Fruit fly (Drosophila melanogaster) whole organism, embryonic: ENCODE measurements around the gene CG13056.

Experiments used
- Aef1 ChIP-seq: fragments of 200-800 bp; sonication (Bioruptor generic); IDR thresholded peaks from 3 replicates; pipeline ENCODE4 v1.3.6; 2022; ENCODE audit warnings: missing biosample characterization, missing genetic modification characterization
- CG10147 ChIP-seq: fragments of 200-800 bp; sonication (Bioruptor generic); optimal IDR thresholded peaks from 2 replicates; lab custom pipeline; 2019; ENCODE audit warnings: missing biosample characterization, mild to moderate bottlenecking, missing genetic modification characterization, moderate library complexity
- CG12236 ChIP-seq: fragments of 200-800 bp; sonication (Bioruptor generic); optimal IDR thresholded peaks from 2 replicates; lab custom pipeline; 2016; ENCODE audit warnings: missing biosample characterization, missing genetic modification characterization
- CG12299 ChIP-seq: fragments of 200-800 bp; sonication (Bioruptor generic); optimal IDR thresholded peaks from 2 replicates; lab custom pipeline; 2018; ENCODE audit warnings: missing biosample characterization, mild to moderate bottlenecking, missing genetic modification characterization
- CG12659 ChIP-seq: fragments of 200-800 bp; sonication (Bioruptor generic); optimal IDR thresholded peaks from 3 replicates; lab custom pipeline; 2017; ENCODE audit warnings: mild to moderate bottlenecking, missing biosample characterization, missing genetic modification reagents, missing genetic modification characterization
- CG13775 ChIP-seq: fragments of 200-800 bp; sonication (Bioruptor generic); optimal IDR thresholded peaks from 3 replicates; lab custom pipeline; 2017; ENCODE audit warnings: missing biosample characterization, mild to moderate bottlenecking, missing genetic modification characterization
- CG1602 ChIP-seq: fragments of 200-800 bp; sonication (Bioruptor generic); optimal IDR thresholded peaks from 3 replicates; lab custom pipeline; 2016; ENCODE audit warnings: missing biosample characterization, missing genetic modification characterization
- CG17186 ChIP-seq: fragments of 200-800 bp; sonication (Bioruptor generic); optimal IDR thresholded peaks from 3 replicates; lab custom pipeline; 2017; ENCODE audit warnings: missing biosample characterization, missing genetic modification reagents, missing genetic modification characterization
- CG1832 ChIP-seq: fragments of 200-800 bp; sonication (Bioruptor generic); optimal IDR thresholded peaks from 2 replicates; lab custom pipeline; 2017; ENCODE audit warnings: missing biosample characterization, mild to moderate bottlenecking, missing genetic modification characterization, inconsistent platforms
- CG2116 ChIP-seq: fragments of 200-800 bp; sonication (Bioruptor generic); optimal IDR thresholded peaks from 3 replicates; lab custom pipeline; 2018; ENCODE audit warnings: missing biosample characterization, mild to moderate bottlenecking, missing genetic modification characterization
- CG2120 ChIP-seq: fragments of 200-800 bp; sonication (Bioruptor generic); optimal IDR thresholded peaks from 3 replicates; lab custom pipeline; 2016; ENCODE audit warnings: missing biosample characterization, missing genetic modification characterization
- CG2712 ChIP-seq: fragments of 200-800 bp; optimal IDR thresholded peaks from 3 replicates; lab custom pipeline; 2019; ENCODE audit warnings: missing biosample characterization, mild to moderate bottlenecking, missing genetic modification characterization, moderate library complexity
- CG31441 ChIP-seq: fragments of 200-800 bp; sonication (Bioruptor generic); IDR thresholded peaks from 2 replicates; pipeline ENCODE4 v1.3.6; 2022; ENCODE audit warnings: missing biosample characterization, missing genetic modification characterization
- CG32772 ChIP-seq: fragments of 200-800 bp; sonication (Bioruptor generic); IDR thresholded peaks from 2 replicates; pipeline ENCODE4 v1.3.6; 2022; ENCODE audit warnings: missing biosample characterization, missing genetic modification characterization
- CG4424 ChIP-seq: fragments of 200-800 bp; sonication (Bioruptor generic); optimal IDR thresholded peaks from 3 replicates; lab custom pipeline; 2016; ENCODE audit warnings: missing biosample characterization, missing genetic modification characterization
- CG6272 ChIP-seq: fragments of 200-800 bp; sonication (Bioruptor generic); IDR thresholded peaks from 2 replicates; pipeline ENCODE4 v1.3.6; 2022; ENCODE audit warnings: missing biosample characterization, missing genetic modification characterization
- CG6791 ChIP-seq: fragments of 200-800 bp; sonication (Bioruptor generic); IDR thresholded peaks from 3 replicates; pipeline ENCODE4 v1.3.6; 2022; ENCODE audit warnings: missing biosample characterization, missing genetic modification characterization; ENCODE audit not compliant: partially characterized antibody
- CG7271 ChIP-seq: fragments of 200-800 bp; sonication (Bioruptor generic); optimal IDR thresholded peaks from 2 replicates; lab custom pipeline; 2018; ENCODE audit warnings: missing biosample characterization, mild to moderate bottlenecking, missing genetic modification characterization, moderate library complexity
- CG7372 ChIP-seq: fragments of 200-800 bp; sonication (Bioruptor generic); IDR thresholded peaks from 2 replicates; pipeline ENCODE4 v1.3.6; 2022; ENCODE audit warnings: missing biosample characterization, missing genetic modification characterization
- CG8944 ChIP-seq: fragments of 200-800 bp; sonication (Bioruptor generic); optimal IDR thresholded peaks from 3 replicates; lab custom pipeline; 2016; ENCODE audit warnings: missing biosample characterization, missing genetic modification characterization
- CG9817 ChIP-seq: fragments of 200-800 bp; sonication (Bioruptor generic); optimal IDR thresholded peaks from 2 replicates; lab custom pipeline; 2018; ENCODE audit warnings: missing biosample characterization, mild to moderate bottlenecking, missing genetic modification characterization, moderate library complexity
- CoRest ChIP-seq: fragments of 200-800 bp; sonication (Bioruptor generic); optimal IDR thresholded peaks from 3 replicates; lab custom pipeline; 2018; ENCODE audit warnings: missing biosample characterization, mild to moderate bottlenecking, missing genetic modification characterization, moderate library complexity
- Eip74EF ChIP-seq, 2 experiments: fragments of 200-800 bp in 1 of 2; fragments of >200 bp in 1 of 2; sonication (Bioruptor generic) in 1 of 2; optimal IDR thresholded peaks; 2 replicates each; lab custom pipeline; 2017 to 2019; ENCODE audit warnings: missing biosample characterization in 2 of 2, missing genetic modification characterization in 2 of 2, mild to moderate bottlenecking in 1 of 2, moderate library complexity in 1 of 2
- Ets65A ChIP-seq: fragments of 200-800 bp; sonication (Bioruptor generic); peaks from one replicate; lab custom pipeline; 2016; ENCODE audit warnings: missing biosample characterization, missing genetic modification characterization
- H2.0 ChIP-seq: fragments of 200-800 bp; sonication (Bioruptor generic); IDR thresholded peaks from 2 replicates; pipeline ENCODE4 v1.3.6; 2022; ENCODE audit warnings: missing biosample characterization, missing genetic modification characterization
- Lhr ChIP-seq: fragments of 200-800 bp; sonication (Bioruptor generic); optimal IDR thresholded peaks from 3 replicates; lab custom pipeline; 2017; ENCODE audit warnings: mild to moderate bottlenecking, missing biosample characterization, missing genetic modification reagents, missing genetic modification characterization
- MESR4 ChIP-seq: fragments of 200-800 bp; sonication (Bioruptor generic); optimal IDR thresholded peaks from 2 replicates; lab custom pipeline; 2018; ENCODE audit warnings: missing biosample characterization, mild to moderate bottlenecking, missing genetic modification characterization, moderate library complexity
- Rfx ChIP-seq: fragments of 200-800 bp; sonication (Bioruptor generic); IDR thresholded peaks from 2 replicates; pipeline ENCODE4 v1.3.6; 2022; ENCODE audit warnings: missing biosample characterization, missing genetic modification characterization
- Tbp ChIP-seq: fragments of >200 bp; optimal IDR thresholded peaks from 2 replicates; lab custom pipeline; 2018; ENCODE audit warnings: missing biosample characterization, missing genetic modification characterization
- Xrp1 ChIP-seq: fragments of 200-800 bp; sonication (Bioruptor generic); IDR thresholded peaks from 2 replicates; pipeline ENCODE4 v1.3.6; 2022; ENCODE audit warnings: missing biosample characterization, missing genetic modification characterization
- ab ChIP-seq: fragments of 200-800 bp; sonication (Bioruptor generic); optimal IDR thresholded peaks from 2 replicates; lab custom pipeline; 2016; ENCODE audit warnings: missing biosample characterization, missing genetic modification characterization
- chif ChIP-seq, 2 experiments: fragments of 200-800 bp; sonication (Bioruptor generic); optimal IDR thresholded peaks; 3 replicates each; lab custom pipeline; 2016; ENCODE audit warnings: missing biosample characterization in 2 of 2, missing genetic modification characterization in 2 of 2
- crol ChIP-seq: fragments of 200-800 bp; sonication (Bioruptor generic); IDR thresholded peaks from 2 replicates; pipeline ENCODE4 v1.3.6; 2022; ENCODE audit warnings: missing biosample characterization, missing genetic modification characterization
- dmrt11E ChIP-seq: fragments of 200-800 bp; sonication (Bioruptor generic); optimal IDR thresholded peaks from 3 replicates; lab custom pipeline; 2018; ENCODE audit warnings: missing biosample characterization, mild to moderate bottlenecking, missing genetic modification characterization, moderate library complexity
- en ChIP-seq: fragments of 200-800 bp; sonication (Bioruptor generic); optimal IDR thresholded peaks from 2 replicates; lab custom pipeline; 2016; ENCODE audit warnings: missing biosample characterization, missing genetic modification characterization
- esg ChIP-seq: fragments of 200-800 bp; sonication (Bioruptor generic); conservative IDR thresholded peaks from 2 replicates; pipeline ENCODE4 v1.3.6; 2022; ENCODE audit warnings: missing biosample characterization, missing genetic modification characterization
- eve ChIP-seq, 2 experiments: fragments of >200 bp; optimal IDR thresholded peaks; 2 replicates each; lab custom pipeline; 2017; ENCODE audit warnings: missing biosample characterization in 2 of 2, missing genetic modification characterization in 2 of 2
- gsb-n ChIP-seq: fragments of 200-800 bp; sonication (Bioruptor generic); optimal IDR thresholded peaks from 3 replicates; lab custom pipeline; 2018; ENCODE audit warnings: missing biosample characterization, mild to moderate bottlenecking, missing genetic modification characterization
- hth ChIP-seq: fragments of >200 bp; optimal IDR thresholded peaks from 2 replicates; lab custom pipeline; 2017; ENCODE audit warnings: inconsistent platforms
- kah ChIP-seq: fragments of 200-800 bp; sonication (Bioruptor generic); optimal IDR thresholded peaks from 2 replicates; lab custom pipeline; 2018; ENCODE audit warnings: missing biosample characterization, mild to moderate bottlenecking, missing genetic modification characterization
- ken ChIP-seq: fragments of 200-800 bp; sonication (Bioruptor generic); IDR thresholded peaks from 3 replicates; pipeline ENCODE4 v1.3.6; 2022; ENCODE audit warnings: missing biosample characterization, missing genetic modification characterization
- maf-S ChIP-seq: fragments of 200-800 bp; sonication (Bioruptor generic); optimal IDR thresholded peaks from 2 replicates; lab custom pipeline; 2016; ENCODE audit warnings: missing biosample characterization, missing genetic modification characterization
- mam ChIP-seq: fragments of 200-800 bp; sonication (Bioruptor generic); optimal IDR thresholded peaks from 3 replicates; lab custom pipeline; 2016; ENCODE audit warnings: missing biosample characterization, missing genetic modification characterization
- nerfin-1 ChIP-seq: fragments of 200-800 bp; sonication (Bioruptor generic); optimal IDR thresholded peaks from 3 replicates; lab custom pipeline; 2019; ENCODE audit warnings: missing biosample characterization, mild to moderate bottlenecking, missing genetic modification characterization, moderate library complexity
- nerfin-2 ChIP-seq: fragments of 200-800 bp; sonication (Bioruptor generic); IDR thresholded peaks from 2 replicates; pipeline ENCODE4 v1.3.6; 2022; ENCODE audit warnings: missing biosample characterization, missing genetic modification characterization; ENCODE audit not compliant: partially characterized antibody
- nmo ChIP-seq: fragments of 200-800 bp; sonication (Bioruptor generic); optimal IDR thresholded peaks from 2 replicates; lab custom pipeline; 2018; ENCODE audit warnings: missing biosample characterization, mild to moderate bottlenecking, missing genetic modification characterization, moderate library complexity
- otp ChIP-seq: fragments of 200-800 bp; sonication (Bioruptor generic); IDR thresholded peaks from 3 replicates; pipeline ENCODE4, ENCODE4 v1.3.6; 2022; ENCODE audit warnings: missing biosample characterization, missing genetic modification characterization
- p53 ChIP-seq: fragments of 200-800 bp; sonication (Bioruptor generic); optimal IDR thresholded peaks from 2 replicates; lab custom pipeline; 2016; ENCODE audit warnings: missing biosample characterization, missing genetic modification characterization
- pnt ChIP-seq: fragments of 200-800 bp; sonication (Bioruptor generic); optimal IDR thresholded peaks from 3 replicates; lab custom pipeline; 2016; ENCODE audit warnings: missing biosample characterization, missing genetic modification characterization
- row ChIP-seq: fragments of 200-800 bp; sonication (Bioruptor generic); IDR thresholded peaks from 3 replicates; pipeline ENCODE4 v1.3.6; 2022; ENCODE audit warnings: missing biosample characterization, missing genetic modification characterization
- tin ChIP-seq: fragments of 200-800 bp; sonication (Bioruptor generic); optimal IDR thresholded peaks from 3 replicates; lab custom pipeline; 2016; ENCODE audit warnings: missing biosample characterization, missing genetic modification characterization
- zfh1 ChIP-seq: fragments of 200-800 bp; sonication (Bioruptor generic); IDR thresholded peaks from 3 replicates; pipeline ENCODE4 v1.3.6; 2022; ENCODE audit warnings: missing biosample characterization, missing genetic modification characterization

CG13056 gene

dm6 chr3L:16286258-16286657 is 46.9 kb upstream of the CG13056 start (continued):
- no peak for TF ChIP-seq CG17186 (GFP tag; lab: Kevin White, UChicago)
- TF ChIP-seq CG8944 (GFP tag; lab: Kevin White, UChicago) = no peak
- no peak for TF ChIP-seq CG12299 (tag; lab: Kevin White, UChicago)
- TF ChIP-seq CG12236 (GFP tag; lab: Kevin White, UChicago) = no peak
- no peak for TF ChIP-seq mam (GFP tag; lab: Kevin White, UChicago)
- TF ChIP-seq Aef1 (GFP tag; lab: Robert Waterston, UW) = 0 out of 3 replicates have a peak, but pooled peaks have one; percentile 10
- peak; percentile 3 for TF ChIP-seq pnt (GFP tag; lab: Kevin White, UChicago)
- no peak for TF ChIP-seq chif (GFP tag; optimal IDR thresholded peaks at IDR 0.05; lab: Kevin White, UChicago)
- TF ChIP-seq CG2116 (GFP tag; lab: Kevin White, UChicago) = no peak
- TF ChIP-seq hth (lab: Kevin White, UChicago) = no peak
- TF ChIP-seq Rfx (GFP tag; lab: Robert Waterston, UW) = no peak
- no peak for TF ChIP-seq CG4424 (GFP tag; lab: Kevin White, UChicago)
- no peak for TF ChIP-seq CG10147
- TF ChIP-seq Xrp1 (GFP tag; lab: Robert Waterston, UW) = no peak
- TF ChIP-seq Eip74EF (GFP tag; optimal IDR thresholded peaks at IDR 0.05; lab: Kevin White, UChicago) = peak in 1 of 2 experiments; percentile 51
- no peak for TF ChIP-seq H2.0 (GFP tag; lab: Robert Waterston, UW)
- no peak for TF ChIP-seq CG6272 (GFP tag; lab: Robert Waterston, UW)
- TF ChIP-seq CG1832 = no peak
- no peak for TF ChIP-seq en (GFP tag; lab: Kevin White, UChicago)
- 0 out of 2 replicates have a peak, but pooled peaks have one; percentile 29 for TF ChIP-seq CG31441 (GFP tag; lab: Robert Waterston, UW)
- no peak for TF ChIP-seq Lhr (GFP tag; lab: Kevin White, UChicago)
- TF ChIP-seq CG7372 (GFP tag; lab: Robert Waterston, UW) = no peak
- peak; percentile 16 for TF ChIP-seq CoRest (tag; lab: Kevin White, UChicago)
- no peak for TF ChIP-seq ab (GFP tag; lab: Kevin White, UChicago)
- no peak for TF ChIP-seq CG9817
- TF ChIP-seq MESR4 (GFP tag; lab: Kevin White, UChicago) = no peak
- no peak for TF ChIP-seq Tbp (GFP tag; lab: Kevin White, UChicago)
- no peak for TF ChIP-seq tin (GFP tag; lab: Kevin White, UChicago)
- TF ChIP-seq CG12659 (GFP tag; lab: Kevin White, UChicago) = peak; percentile 17
- TF ChIP-seq eve (GFP tag; optimal IDR thresholded peaks at IDR 0.05; lab: Kevin White, UChicago) = no peak
- no peak for TF ChIP-seq gsb-n (tag; lab: Kevin White, UChicago)
- no peak for TF ChIP-seq CG6791 (GFP tag; lab: Robert Waterston, UW)
- TF ChIP-seq nerfin-1 (tag; lab: Kevin White, UChicago) = no peak
- TF ChIP-seq CG13775 (GFP tag; lab: Kevin White, UChicago) = no peak
- no peak for TF ChIP-seq CG1602 (GFP tag; lab: Kevin White, UChicago)
- no peak for TF ChIP-seq maf-S
- TF ChIP-seq CG7271 (tag; lab: Kevin White, UChicago) = no peak
- TF ChIP-seq dmrt11E = no peak
- TF ChIP-seq kah (GFP tag; lab: Kevin White, UChicago) = no peak
- TF ChIP-seq ken = no peak
- TF ChIP-seq CG2120 (GFP tag; lab: Kevin White, UChicago) = no peak
- 0 out of 2 replicates have a peak, but pooled peaks have one; percentile 8 for TF ChIP-seq CG32772 (GFP tag; lab: Robert Waterston, UW)
- no peak for TF ChIP-seq nmo (GFP tag; lab: Kevin White, UChicago)
- no peak for TF ChIP-seq crol (GFP tag; lab: Robert Waterston, UW)
- TF ChIP-seq esg (GFP tag; lab: Robert Waterston, UW) = peak; percentile 27; the same call in 1 of the 2 replicates
- no peak for TF ChIP-seq nerfin-2 (GFP tag; lab: Robert Waterston, UW)
- TF ChIP-seq CG2712 (tag; lab: Kevin White, UChicago) = no peak
- TF ChIP-seq Ets65A = peak; percentile 29
- no peak for TF ChIP-seq zfh1 (GFP tag; lab: Robert Waterston, UW)
- peak; percentile 66 for TF ChIP-seq row (GFP tag; lab: Robert Waterston, UW)
- TF ChIP-seq p53 = no peak
- no peak for TF ChIP-seq otp (GFP tag; lab: Robert Waterston, UW)
